Worm (Caenorhabditis elegans): ENCODE measurements around the gene glp-1.

ce11 chrIII:9138601-9139000, 46.6 kb downstream of the glp-1 start, which contains the start of gene ZK512.7:
- TF ChIP-seq pes-1 (GFP tag; IDR thresholded peaks at IDR 0.05) (no peak), aly-1 (tag; optimal IDR thresholded peaks at IDR 0.05) (no peak), hmg-4 (GFP tag; optimal IDR thresholded peaks at IDR 0.05) (no peak), ets-7 (tag; optimal IDR thresholded peaks at IDR 0.05) (no peak), ama-1 (optimal IDR thresholded peaks at IDR 0.05) (no peak), flt-1 (GFP tag; IDR thresholded peaks at IDR 0.05) (no peak), hnd-1 (tag; optimal IDR thresholded peaks at IDR 0.05) (no peak)
